Fruit fly (Drosophila melanogaster): Measurements from ENCODE around the gene CG33080.

The CG33080 gene

dm6 chrX:5677400-5678177, 40.0 kb downstream of the CG33080 start (continued):
- TF ChIP-seq CG18476 (GFP tag; optimal IDR thresholded peaks at IDR 0.05) (peak; percentile 93), CG4854 (GFP tag; optimal IDR thresholded peaks at IDR 0.05) (peak; percentile 93), Hmx (GFP tag; optimal IDR thresholded peaks at IDR 0.05) (no peak), Eip74EF (GFP tag; optimal IDR thresholded peaks at IDR 0.05) (peak in 1 of 2 experiments; percentile 92), CG15514 (GFP tag; optimal IDR thresholded peaks at IDR 0.05) (peak; percentile 93), danr (GFP tag; IDR thresholded peaks at IDR 0.05) (peak; percentile 83), CG16813 (GFP tag; IDR thresholded peaks at IDR 0.05; ENCODE audit: partially characterized antibody) (no peak), sisA (GFP tag; IDR thresholded peaks at IDR 0.05) (no peak), sd (tag; optimal IDR thresholded peaks at IDR 0.05) (peak; percentile 90), ci (GFP tag; IDR thresholded peaks at IDR 0.05) (peak; percentile 97), CG4360 (GFP tag; IDR thresholded peaks at IDR 0.05) (peak; percentile 89), CG9609 (GFP tag; optimal IDR thresholded peaks at IDR 0.05) (peak; percentile 67), so (GFP tag; IDR thresholded peaks at IDR 0.05) (peak; percentile 92; the same call in 2 of the 3 replicates), crc (GFP tag; optimal IDR thresholded peaks at IDR 0.05) (peak; percentile 86), Ravus (GFP tag; IDR thresholded peaks at IDR 0.05) (peak; percentile 59; the same call in 1 of the 2 replicates), CG31441 (GFP tag; IDR thresholded peaks at IDR 0.05) (peak; percentile 93), ATbp (GFP tag; optimal IDR thresholded peaks at IDR 0.05) (peak; percentile 99), unpg (GFP tag; optimal IDR thresholded peaks at IDR 0.05) (peak; percentile 91), MTF-1 (GFP tag; optimal IDR thresholded peaks at IDR 0.05; ENCODE audit: borderline replicate concordance) (peak; percentile 98), lov (optimal IDR thresholded peaks at IDR 0.05) (no peak), lov (GFP tag; IDR thresholded peaks at IDR 0.05) (peak; percentile 96), HmgZ (tag; optimal IDR thresholded peaks at IDR 0.05) (peak; percentile 96), CrebB (tag; optimal IDR thresholded peaks at IDR 0.05) (peak; percentile 95), Kr (GFP tag; optimal IDR thresholded peaks at IDR 0.05) (peak; percentile 92), CG2202 (tag; optimal IDR thresholded peaks at IDR 0.05) (peak; percentile 96), CG9215 (GFP tag; IDR thresholded peaks at IDR 0.05) (peak; percentile 15; the same call in 1 of the 2 replicates), CG13424 (tag; optimal IDR thresholded peaks at IDR 0.05) (peak; percentile 89), CG17912 (GFP tag; optimal IDR thresholded peaks at IDR 0.05) (peak; percentile 98), CG6254 (GFP tag; optimal IDR thresholded peaks at IDR 0.05) (peak; percentile 89), salm (tag; optimal IDR thresholded peaks at IDR 0.05) (peak; percentile 94), Hmr (GFP tag; optimal IDR thresholded peaks at IDR 0.05) (peak; percentile 96), E2f1 (GFP tag; IDR thresholded peaks at IDR 0.05) (peak; percentile 72; the same call in 1 of the 2 replicates), CG1602 (GFP tag; optimal IDR thresholded peaks at IDR 0.05) (peak; percentile 83), CG5180 (GFP tag; optimal IDR thresholded peaks at IDR 0.05) (peak; percentile 88), CG2678 (tag; optimal IDR thresholded peaks at IDR 0.05) (peak; percentile 96), zfh1 (GFP tag; IDR thresholded peaks at IDR 0.05) (peak; percentile 94), da (GFP tag; optimal IDR thresholded peaks at IDR 0.05) (peak; percentile 87), CG8388 (GFP tag; optimal IDR thresholded peaks at IDR 0.05) (peak; percentile 76), Pdp1 (GFP tag; optimal IDR thresholded peaks at IDR 0.05) (peak; percentile 88 to 90), dati (GFP tag; IDR thresholded peaks at IDR 0.05) (peak; percentile 36; the same call in 1 of the 2 replicates), CG18764 (GFP tag; optimal IDR thresholded peaks at IDR 0.05) (peak; percentile 91), mam (GFP tag; optimal IDR thresholded peaks at IDR 0.05) (peak; percentile 65), Taf1 (GFP tag; IDR thresholded peaks at IDR 0.05) (no peak), CG13287 (GFP tag; IDR thresholded peaks at IDR 0.05; ENCODE audit: partially characterized antibody) (no peak), CG14441 (GFP tag; IDR thresholded peaks at IDR 0.05) (no peak), Mrtf (GFP tag; IDR thresholded peaks at IDR 0.05) (peak; percentile 72; the same call in 2 of the 3 replicates), Dip3 (GFP tag; optimal IDR thresholded peaks at IDR 0.05) (peak; percentile 39), slbo (GFP tag; IDR thresholded peaks at IDR 0.05) (peak; percentile 46; the same call in 1 of the 2 replicates)

Data from whole organism, embryonic.